Fruit fly (Drosophila melanogaster) whole organism, embryonic: Measurements from ENCODE around the gene Ctr9.

ENCODE experiments used
- CG1024 ChIP-seq: fragments of 200-800 bp; sonication (Bioruptor generic); IDR thresholded peaks from 2 replicates; pipeline ENCODE4 v1.3.6; 2022; ENCODE audit warnings: missing biosample characterization, missing genetic modification characterization
- CG11695 ChIP-seq: fragments of 200-800 bp; sonication (Bioruptor generic); IDR thresholded peaks from 3 replicates; pipeline ENCODE4 v1.3.6; 2022; ENCODE audit warnings: missing biosample characterization, missing genetic modification characterization
- CG12104 ChIP-seq: fragments of 200-800 bp; sonication (Bioruptor generic); optimal IDR thresholded peaks from 3 replicates; lab custom pipeline; 2016; ENCODE audit warnings: missing biosample characterization, missing genetic modification characterization
- CG14014 ChIP-seq: fragments of 200-800 bp; sonication (Bioruptor generic); IDR thresholded peaks from 2 replicates; pipeline ENCODE4 v1.3.6; 2022; ENCODE audit warnings: missing biosample characterization, missing genetic modification characterization
- CG17385 ChIP-seq: fragments of 200-800 bp; sonication (Bioruptor generic); optimal IDR thresholded peaks from 3 replicates; lab custom pipeline; 2018; ENCODE audit warnings: missing biosample characterization, mild to moderate bottlenecking, missing genetic modification characterization
- CG17829 ChIP-seq: fragments of 200-800 bp; optimal IDR thresholded peaks from 2 replicates; lab custom pipeline; 2019; ENCODE audit warnings: missing biosample characterization, mild to moderate bottlenecking, missing genetic modification characterization, moderate library complexity
- CG18262 ChIP-seq: fragments of 200-800 bp; optimal IDR thresholded peaks from 3 replicates; lab custom pipeline; 2019; ENCODE audit warnings: missing biosample characterization, mild to moderate bottlenecking, missing genetic modification characterization, moderate library complexity
- CG18476 ChIP-seq: fragments of 200-800 bp; sonication (Bioruptor generic); optimal IDR thresholded peaks from 2 replicates; lab custom pipeline; 2016; ENCODE audit warnings: missing biosample characterization, mild to moderate bottlenecking, missing genetic modification characterization
- CG2116 ChIP-seq: fragments of 200-800 bp; sonication (Bioruptor generic); optimal IDR thresholded peaks from 3 replicates; lab custom pipeline; 2018; ENCODE audit warnings: missing biosample characterization, mild to moderate bottlenecking, missing genetic modification characterization
- CG2129 ChIP-seq: fragments of 200-800 bp; sonication (Bioruptor generic); IDR thresholded peaks from 2 replicates; pipeline ENCODE4 v1.3.6; 2022; ENCODE audit warnings: missing biosample characterization, missing genetic modification characterization; ENCODE audit not compliant: partially characterized antibody
- CG3163 ChIP-seq: fragments of 200-800 bp; sonication (Bioruptor generic); optimal IDR thresholded peaks from 3 replicates; lab custom pipeline; 2016; ENCODE audit warnings: missing biosample characterization, missing genetic modification characterization
- CG3407 ChIP-seq: fragments of 200-800 bp; sonication (Bioruptor generic); optimal IDR thresholded peaks from 2 replicates; lab custom pipeline; 2018; ENCODE audit warnings: missing biosample characterization, mild to moderate bottlenecking, missing genetic modification characterization
- CG3995 ChIP-seq: fragments of 200-800 bp; sonication (Bioruptor generic); optimal IDR thresholded peaks from 3 replicates; lab custom pipeline; 2016; ENCODE audit warnings: missing biosample characterization, missing genetic modification characterization
- CG6813 ChIP-seq: fragments of 200-800 bp; sonication (Bioruptor generic); optimal IDR thresholded peaks from 2 replicates; lab custom pipeline; 2017; ENCODE audit warnings: missing biosample characterization, missing genetic modification characterization, mild to moderate bottlenecking, moderate library complexity, missing genetic modification reagents
- CG7271 ChIP-seq: fragments of 200-800 bp; sonication (Bioruptor generic); optimal IDR thresholded peaks from 2 replicates; lab custom pipeline; 2018; ENCODE audit warnings: missing biosample characterization, mild to moderate bottlenecking, missing genetic modification characterization, moderate library complexity
- CG7745 ChIP-seq: fragments of 200-800 bp; sonication (Bioruptor generic); optimal IDR thresholded peaks from 2 replicates; lab custom pipeline; 2018; ENCODE audit warnings: missing biosample characterization, mild to moderate bottlenecking, missing genetic modification characterization, moderate library complexity
- CG8089 ChIP-seq: fragments of 200-800 bp; sonication (Bioruptor generic); optimal IDR thresholded peaks from 3 replicates; lab custom pipeline; 2016; ENCODE audit warnings: missing biosample characterization, missing genetic modification characterization
- CG9876 ChIP-seq: fragments of 200-800 bp; sonication (Bioruptor generic); optimal IDR thresholded peaks from 2 replicates; lab custom pipeline; 2016; ENCODE audit warnings: missing biosample characterization, missing genetic modification characterization
- D19B ChIP-seq: fragments of 200-800 bp; sonication (Bioruptor generic); optimal IDR thresholded peaks from 2 replicates; lab custom pipeline; 2017; ENCODE audit warnings: missing biosample characterization, mild to moderate bottlenecking, missing genetic modification characterization
- Dip2 ChIP-seq: fragments of 200-800 bp; sonication (Bioruptor generic); IDR thresholded peaks from 2 replicates; pipeline ENCODE4 v1.3.6; 2022; ENCODE audit warnings: missing biosample characterization, missing genetic modification characterization
- H2.0 ChIP-seq: fragments of 200-800 bp; sonication (Bioruptor generic); IDR thresholded peaks from 2 replicates; pipeline ENCODE4 v1.3.6; 2022; ENCODE audit warnings: missing biosample characterization, missing genetic modification characterization
- HmgD ChIP-seq: fragments of 200-800 bp; sonication (Bioruptor generic); optimal IDR thresholded peaks from 3 replicates; lab custom pipeline; 2016; ENCODE audit warnings: missing biosample characterization, missing genetic modification characterization
- Hr39 ChIP-seq: fragments of >200 bp; optimal IDR thresholded peaks from 2 replicates; lab custom pipeline; 2017
- Hsf ChIP-seq: fragments of 200-800 bp; sonication (Bioruptor generic); optimal IDR thresholded peaks from 3 replicates; lab custom pipeline; 2016; ENCODE audit warnings: missing biosample characterization, missing genetic modification characterization
- Lpt ChIP-seq: fragments of >200 bp; optimal IDR thresholded peaks from 2 replicates; lab custom pipeline; 2018; ENCODE audit warnings: missing biosample characterization, missing genetic modification characterization
- MTF-1 ChIP-seq: fragments of 200-800 bp; sonication (Bioruptor generic); optimal IDR thresholded peaks from 2 replicates; lab custom pipeline; 2018; ENCODE audit warnings: missing biosample characterization, mild to moderate bottlenecking, missing genetic modification characterization, borderline replicate concordance
- Oaz ChIP-seq: fragments of 200-800 bp; sonication (Bioruptor generic); IDR thresholded peaks from 2 replicates; pipeline ENCODE4 v1.3.6; 2022; ENCODE audit warnings: missing biosample characterization, missing genetic modification characterization
- Oli ChIP-seq: fragments of 200-800 bp; sonication (Bioruptor generic); optimal IDR thresholded peaks from 2 replicates; lab custom pipeline; 2018; ENCODE audit warnings: missing biosample characterization, mild to moderate bottlenecking, missing genetic modification characterization, moderate library complexity
- Optix ChIP-seq: fragments of 200-800 bp; sonication (Bioruptor generic); IDR thresholded peaks from 3 replicates; pipeline ENCODE4 v1.3.6; 2022; ENCODE audit warnings: missing biosample characterization, missing genetic modification characterization
- Usf ChIP-seq: fragments of 200-800 bp; sonication (Bioruptor generic); optimal IDR thresholded peaks from 2 replicates; lab custom pipeline; 2017; ENCODE audit warnings: missing genotype, missing biosample characterization, missing genetic modification characterization
- Xbp1 ChIP-seq: fragments of 200-800 bp; sonication (Bioruptor generic); optimal IDR thresholded peaks from 3 replicates; lab custom pipeline; 2016; ENCODE audit warnings: missing biosample characterization, mild to moderate bottlenecking, missing genetic modification characterization
- ara ChIP-seq: fragments of 200-800 bp; sonication (Bioruptor generic); IDR thresholded peaks from 2 replicates; pipeline ENCODE4 v1.3.6; 2022; ENCODE audit warnings: missing biosample characterization, missing genetic modification characterization
- cad ChIP-seq: fragments of >200 bp; optimal IDR thresholded peaks from 2 replicates; lab custom pipeline; 2017; ENCODE audit warnings: missing biosample characterization, missing genetic modification characterization
- cas ChIP-seq: fragments of 200-800 bp; sonication (Bioruptor generic); IDR thresholded peaks from 2 replicates; pipeline ENCODE4 v1.3.6; 2022; ENCODE audit warnings: missing biosample characterization, missing genetic modification characterization
- ci ChIP-seq: fragments of 200-800 bp; sonication (Bioruptor generic); IDR thresholded peaks from 3 replicates; pipeline ENCODE4 v1.3.6; 2022; ENCODE audit warnings: missing biosample characterization, missing genetic modification characterization
- disco-r ChIP-seq: fragments of 200-800 bp; sonication (Bioruptor generic); optimal IDR thresholded peaks from 2 replicates; lab custom pipeline; 2016; ENCODE audit warnings: missing biosample characterization, missing genetic modification characterization
- ewg ChIP-seq: fragments of 200-800 bp; sonication (Bioruptor generic); optimal IDR thresholded peaks from 3 replicates; lab custom pipeline; 2017; ENCODE audit warnings: mild to moderate bottlenecking, missing biosample characterization, missing genetic modification reagents, missing genetic modification characterization
- grau ChIP-seq: fragments of 200-800 bp; optimal IDR thresholded peaks from 3 replicates; lab custom pipeline; 2019; ENCODE audit warnings: missing biosample characterization, mild to moderate bottlenecking, missing genetic modification characterization, moderate library complexity
- grn ChIP-seq: fragments of 200-800 bp; sonication (Bioruptor generic); optimal IDR thresholded peaks from 3 replicates; lab custom pipeline; 2017; ENCODE audit warnings: missing biosample characterization, missing genetic modification characterization
- gro ChIP-seq: fragments of 200-800 bp; sonication (Bioruptor generic); optimal IDR thresholded peaks from 2 replicates; lab custom pipeline; 2016; ENCODE audit warnings: missing biosample characterization, missing genetic modification characterization
- hth ChIP-seq: fragments of >200 bp; optimal IDR thresholded peaks from 2 replicates; lab custom pipeline; 2017; ENCODE audit warnings: inconsistent platforms
- kah ChIP-seq: fragments of 200-800 bp; sonication (Bioruptor generic); optimal IDR thresholded peaks from 2 replicates; lab custom pipeline; 2018; ENCODE audit warnings: missing biosample characterization, mild to moderate bottlenecking, missing genetic modification characterization
- kni ChIP-seq: fragments of 200-800 bp; sonication (Bioruptor generic); optimal IDR thresholded peaks from 3 replicates; lab custom pipeline; 2017; ENCODE audit warnings: mild to moderate bottlenecking, missing biosample characterization, missing genetic modification reagents, missing genetic modification characterization
- lbe ChIP-seq: fragments of 200-800 bp; sonication (Bioruptor generic); optimal IDR thresholded peaks from 2 replicates; lab custom pipeline; 2016; ENCODE audit warnings: missing biosample characterization, mild to moderate bottlenecking, missing genetic modification characterization
- row ChIP-seq: fragments of 200-800 bp; sonication (Bioruptor generic); IDR thresholded peaks from 3 replicates; pipeline ENCODE4 v1.3.6; 2022; ENCODE audit warnings: missing biosample characterization, missing genetic modification characterization
- salm ChIP-seq: fragments of 200-800 bp; sonication (Bioruptor generic); optimal IDR thresholded peaks from 2 replicates; lab custom pipeline; 2018; ENCODE audit warnings: missing biosample characterization, mild to moderate bottlenecking, missing genetic modification characterization
- sug ChIP-seq: fragments of 200-800 bp; optimal IDR thresholded peaks from 2 replicates; lab custom pipeline; 2019; ENCODE audit warnings: missing biosample characterization, mild to moderate bottlenecking, missing genetic modification characterization, moderate library complexity
- ttk ChIP-seq: fragments of 200-800 bp; sonication (Bioruptor generic); IDR thresholded peaks from 2 replicates; pipeline ENCODE4 v2.1.2; 2022; ENCODE audit warnings: missing biosample characterization, missing genetic modification characterization
- unpg ChIP-seq: fragments of 200-800 bp; sonication (Bioruptor generic); optimal IDR thresholded peaks from 3 replicates; lab custom pipeline; 2018; ENCODE audit warnings: missing biosample characterization, mild to moderate bottlenecking, missing genetic modification characterization, moderate library complexity
- zfh1 ChIP-seq: fragments of 200-800 bp; sonication (Bioruptor generic); IDR thresholded peaks from 3 replicates; pipeline ENCODE4 v1.3.6; 2022; ENCODE audit warnings: missing biosample characterization, missing genetic modification characterization

Ctr9 gene

dm6 chr3L:1334571-1335427 lies 27.8 kb downstream of the Ctr9 start, which contains the start of the genes Hmbs and CG2211 (continued):
- TF ChIP-seq Usf: peak; percentile 72
- TF ChIP-seq ewg (GFP tag; lab: Kevin White, UChicago): peak; percentile 72
- TF ChIP-seq Optix (GFP tag; lab: Robert Waterston, UW): peak; percentile 59; the same call in 2 of the 3 replicates
- TF ChIP-seq CG2116: peak; percentile 89
- peak; percentile 86 for TF ChIP-seq grau (tag; lab: Kevin White, UChicago)
- TF ChIP-seq cad (GFP tag; lab: Kevin White, UChicago): no peak
- TF ChIP-seq CG11695 (GFP tag; lab: Robert Waterston, UW): peak; percentile 76
- peak; percentile 68 for TF ChIP-seq MTF-1 (GFP tag; lab: Kevin White, UChicago)
- peak; percentile 97 for TF ChIP-seq CG3995
- peak; percentile 77 for TF ChIP-seq CG7271 (tag; lab: Kevin White, UChicago)
- TF ChIP-seq Lpt: no peak
- peak; percentile 83 for TF ChIP-seq CG18262 (tag; lab: Kevin White, UChicago)
- TF ChIP-seq CG3163 (GFP tag; lab: Kevin White, UChicago): peak; percentile 77
- peak; percentile 87 for TF ChIP-seq CG14014 (GFP tag; lab: Robert Waterston, UW)
- TF ChIP-seq ttk: peak; percentile 77
- peak; percentile 90 for TF ChIP-seq zfh1 (GFP tag; lab: Robert Waterston, UW)
- TF ChIP-seq Oaz: peak; percentile 42; the same call in 1 of the 2 replicates
- peak; percentile 89 for TF ChIP-seq sug (tag; lab: Kevin White, UChicago)
- peak; percentile 92 for TF ChIP-seq ci (GFP tag; lab: Robert Waterston, UW)
- peak; percentile 67 for TF ChIP-seq CG17385 (GFP tag; lab: Kevin White, UChicago)
- peak; percentile 87 for TF ChIP-seq CG18476
- peak; percentile 78 for TF ChIP-seq ara (GFP tag; lab: Robert Waterston, UW)
- peak; percentile 68 for TF ChIP-seq kni (GFP tag; lab: Kevin White, UChicago)
- peak; percentile 49 for TF ChIP-seq CG3407 (GFP tag; lab: Kevin White, UChicago)
- peak; percentile 64 for TF ChIP-seq disco-r (GFP tag; lab: Kevin White, UChicago)
- peak; percentile 73 for TF ChIP-seq Oli (tag; lab: Kevin White, UChicago)
- TF ChIP-seq CG8089 (GFP tag; lab: Kevin White, UChicago): peak; percentile 74
- TF ChIP-seq Dip2 (GFP tag; lab: Robert Waterston, UW): no peak
- no peak for TF ChIP-seq CG2129 (GFP tag; lab: Robert Waterston, UW)
- TF ChIP-seq row: peak; percentile 96
- peak; percentile 63 for TF ChIP-seq D19B (GFP tag; lab: Kevin White, UChicago)
- 0 out of 2 replicates have a peak, but pooled peaks have one; percentile 57 for TF ChIP-seq cas (GFP tag; lab: Robert Waterston, UW)
- peak; percentile 75 for TF ChIP-seq CG1024 (GFP tag; lab: Robert Waterston, UW)
- peak; percentile 79 for TF ChIP-seq CG6813 (GFP tag; lab: Kevin White, UChicago)
- peak; percentile 91 for TF ChIP-seq Xbp1 (GFP tag; lab: Kevin White, UChicago)
- TF ChIP-seq salm (tag; lab: Kevin White, UChicago): peak; percentile 34
- peak; percentile 82 for TF ChIP-seq H2.0 (GFP tag; lab: Robert Waterston, UW)
- no peak for TF ChIP-seq Hr39 (lab: Kevin White, UChicago)
- TF ChIP-seq CG17829: peak; percentile 94
- TF ChIP-seq kah: peak; percentile 58
- TF ChIP-seq CG7745: no peak
- peak; percentile 84 for TF ChIP-seq CG9876
- TF ChIP-seq CG12104 (GFP tag; lab: Kevin White, UChicago): peak; percentile 78
- peak; percentile 78 for TF ChIP-seq unpg (GFP tag; lab: Kevin White, UChicago)
- TF ChIP-seq hth (lab: Kevin White, UChicago): no peak
- TF ChIP-seq Hsf: peak; percentile 94
- TF ChIP-seq HmgD (GFP tag; lab: Kevin White, UChicago): peak; percentile 90
- peak; percentile 89 for TF ChIP-seq gro (GFP tag; lab: Kevin White, UChicago)
- peak; percentile 32 for TF ChIP-seq grn (GFP tag; lab: Kevin White, UChicago)
- TF ChIP-seq lbe (GFP tag; lab: Kevin White, UChicago): peak; percentile 86
